Worm (Caenorhabditis elegans): ENCODE data around the gene C14B1.8.

The C14B1.8 gene

ce11 chrIII:3724880-3725279 is 5.4 kb upstream of the C14B1.8 start, which contains the start of gene C14B1.12:
Gene C14B1.12 (minus strand): TSS chrIII:3724980.
- TF ChIP-seq crh-2 (tag; optimal IDR thresholded peaks at IDR 0.05) (no peak), unc-62 (GFP tag; optimal IDR thresholded peaks at IDR 0.05) (no peak)

ce11 chrIII:3723726-3724125 is 4.2 kb upstream of the C14B1.8 start:
- TF ChIP-seq sem-4 (tag; optimal IDR thresholded peaks at IDR 0.05): no peak
- no peak for TF ChIP-seq nhr-10 (tag; optimal IDR thresholded peaks at IDR 0.05)
- no peak for TF ChIP-seq Y55F3AM.14 (GFP tag; optimal IDR thresholded peaks at IDR 0.05)
- no peak for TF ChIP-seq nhr-23 (tag; optimal IDR thresholded peaks at IDR 0.05)
- TF ChIP-seq ceh-16 (tag; optimal IDR thresholded peaks at IDR 0.05): no peak
- no peak for TF ChIP-seq mab-5 (tag; optimal IDR thresholded peaks at IDR 0.05)
- no peak for TF ChIP-seq sma-3 (GFP tag; optimal IDR thresholded peaks at IDR 0.05)
- no peak for TF ChIP-seq nhr-21 (tag; optimal IDR thresholded peaks at IDR 0.05)
- no peak for TF ChIP-seq R02D3.7 (tag; optimal IDR thresholded peaks at IDR 0.05)
- no peak for TF ChIP-seq nhr-11 (tag; optimal IDR thresholded peaks at IDR 0.05)
- no peak for TF ChIP-seq snpc-4 (tag; optimal IDR thresholded peaks at IDR 0.05)
- no peak for TF ChIP-seq unc-39 (tag; optimal IDR thresholded peaks at IDR 0.05)
- TF ChIP-seq elt-3 (tag; optimal IDR thresholded peaks at IDR 0.05): no peak

ce11 chrIII:3716073-3716659 is 3.3 kb downstream of the C14B1.8 start:
- TF ChIP-seq nhr-12 (tag; optimal IDR thresholded peaks at IDR 0.05) (no peak), dmd-4 (tag; optimal IDR thresholded peaks at IDR 0.05) (no peak), fos-1 (tag; optimal IDR thresholded peaks at IDR 0.05) (no peak), ztf-4 (tag; optimal IDR thresholded peaks at IDR 0.05) (no peak), peb-1 (tag; optimal IDR thresholded peaks at IDR 0.05) (no peak), nhr-129 (tag; optimal IDR thresholded peaks at IDR 0.05) (no peak), unc-62 (GFP tag; optimal IDR thresholded peaks at IDR 0.05) (no peak), sma-3 (GFP tag; optimal IDR thresholded peaks at IDR 0.05) (no peak), ztf-11 (tag; optimal IDR thresholded peaks at IDR 0.05) (no peak), nhr-21 (tag; optimal IDR thresholded peaks at IDR 0.05) (no peak), mab-5 (tag; optimal IDR thresholded peaks at IDR 0.05) (no peak), ZK546.5 (tag; optimal IDR thresholded peaks at IDR 0.05) (no peak), skn-1 (tag; optimal IDR thresholded peaks at IDR 0.05) (no peak)

- TF ChIP-seq nhr-12 (tag; optimal IDR thresholded peaks at IDR 0.05) (no peak), snpc-4 (tag; optimal IDR thresholded peaks at IDR 0.05) (no peak), mbf-1 (tag; optimal IDR thresholded peaks at IDR 0.05) (no peak), elt-3 (tag; optimal IDR thresholded peaks at IDR 0.05) (no peak), ceh-82 (tag; optimal IDR thresholded peaks at IDR 0.05) (no peak), alr-1 (tag; optimal IDR thresholded peaks at IDR 0.05) (no peak), crh-2 (tag; optimal IDR thresholded peaks at IDR 0.05) (no peak), unc-39 (tag; optimal IDR thresholded peaks at IDR 0.05) (no peak), sem-4 (tag; optimal IDR thresholded peaks at IDR 0.05) (no peak), ztf-11 (tag; optimal IDR thresholded peaks at IDR 0.05) (no peak), lsy-2 (tag; optimal IDR thresholded peaks at IDR 0.05) (no peak), lin-11 (tag; optimal IDR thresholded peaks at IDR 0.05) (no peak)
Measured at ce11 chrIII:3713163-3713562, 6.3 kb downstream of the C14B1.8 start, which contains the start of gene nrde-1. Gene nrde-1 (plus strand): TSS chrIII:3713463.

ce11 chrIII:3709030-3709429 is 10.4 kb downstream of the C14B1.8 start, which contains the start of gene alkb-8:
Gene alkb-8 (plus strand): TSS chrIII:3709330.
- TF ChIP-seq blmp-1 (tag; optimal IDR thresholded peaks at IDR 0.05; ENCODE audit: insufficient read depth) (no peak), mab-5 (tag; optimal IDR thresholded peaks at IDR 0.05) (no peak), aly-2 (tag; optimal IDR thresholded peaks at IDR 0.05) (no peak), R02D3.7 (tag; optimal IDR thresholded peaks at IDR 0.05) (no peak)

ce11 chrIII:3706586-3706985 is 12.9 kb downstream of the C14B1.8 start, which contains the start of gene dph-1:
Gene dph-1 (plus strand): TSS chrIII:3706886.
- TF ChIP-seq crh-2 (tag; optimal IDR thresholded peaks at IDR 0.05) (no peak), nhr-237 (tag; optimal IDR thresholded peaks at IDR 0.05) (no peak), nhr-23 (tag; optimal IDR thresholded peaks at IDR 0.05) (no peak), mab-5 (tag; optimal IDR thresholded peaks at IDR 0.05) (no peak), fos-1 (tag; optimal IDR thresholded peaks at IDR 0.05) (no peak), unc-39 (tag; optimal IDR thresholded peaks at IDR 0.05) (no peak), ceh-16 (tag; optimal IDR thresholded peaks at IDR 0.05) (no peak), zag-1 (tag; optimal IDR thresholded peaks at IDR 0.05) (no peak), nhr-77 (tag; optimal IDR thresholded peaks at IDR 0.05) (no peak), lin-11 (tag; optimal IDR thresholded peaks at IDR 0.05) (no peak), gmeb-1 (tag; optimal IDR thresholded peaks at IDR 0.05) (no peak), blmp-1 (tag; optimal IDR thresholded peaks at IDR 0.05; ENCODE audit: insufficient read depth) (no peak), ceh-82 (tag; optimal IDR thresholded peaks at IDR 0.05) (no peak)

All from whole organism, L2 larva.